Fruit fly (Drosophila melanogaster): Measurements from ENCODE around the gene Sol1.

Gene Sol1

dm6 chr3R:12425510-12426309 is 39.7 kb downstream of the Sol1 start, which contains the start of gene Pp1-87B (continued):
- TF ChIP-seq CG8765 (GFP tag; IDR thresholded peaks at IDR 0.05) (no peak), ro (GFP tag; IDR thresholded peaks at IDR 0.05) (no peak), Dip3 (GFP tag; optimal IDR thresholded peaks at IDR 0.05) (peak; percentile 10), Rx (GFP tag; IDR thresholded peaks at IDR 0.05) (no peak), Lim3 (GFP tag; IDR thresholded peaks at IDR 0.05) (no peak), Doc3 (GFP tag; IDR thresholded peaks at IDR 0.05; ENCODE audit: partially characterized antibody) (no peak), chm (GFP tag; IDR thresholded peaks at IDR 0.05) (0 out of 2 replicates have a peak, but pooled peaks have one; percentile 52), PHDP (tag; optimal IDR thresholded peaks at IDR 0.05) (no peak), gfzf (GFP tag; optimal IDR thresholded peaks at IDR 0.05) (peak; percentile 17), D19A (tag; optimal IDR thresholded peaks at IDR 0.05) (no peak), CG30020 (tag; optimal IDR thresholded peaks at IDR 0.05) (peak; percentile 45), CG8089 (GFP tag; optimal IDR thresholded peaks at IDR 0.05) (no peak), pzg (GFP tag; optimal IDR thresholded peaks at IDR 0.05) (peak; percentile 77), Scr (GFP tag; IDR thresholded peaks at IDR 0.05; ENCODE audit: partially characterized antibody) (no peak), Fer1 (GFP tag; optimal IDR thresholded peaks at IDR 0.05) (peak; percentile 14), jing (GFP tag; optimal IDR thresholded peaks at IDR 0.05) (no peak), dati (GFP tag; IDR thresholded peaks at IDR 0.05) (no peak), D19B (GFP tag; optimal IDR thresholded peaks at IDR 0.05) (no peak), Ets97D (GFP tag; optimal IDR thresholded peaks at IDR 0.05) (peak; percentile 94), CG34422 (GFP tag; IDR thresholded peaks at IDR 0.05) (peak; percentile 31; the same call in 1 of the 3 replicates), knrl (GFP tag; IDR thresholded peaks at IDR 0.05; ENCODE audit: partially characterized antibody) (peak; percentile 43; the same call in 2 of the 3 replicates), chn (GFP tag; optimal IDR thresholded peaks at IDR 0.05) (no peak), CG12391 (tag; optimal IDR thresholded peaks at IDR 0.05) (peak; percentile 20), CG18619 (GFP tag; optimal IDR thresholded peaks at IDR 0.05) (peak; percentile 37), CG13775 (GFP tag; optimal IDR thresholded peaks at IDR 0.05) (peak; percentile 34), kni (GFP tag; optimal IDR thresholded peaks at IDR 0.05) (peak; percentile 70), nom (GFP tag; optimal IDR thresholded peaks at IDR 0.05) (no peak), bab2 (GFP tag; optimal IDR thresholded peaks at IDR 0.05) (no peak), NFAT (GFP tag; IDR thresholded peaks at IDR 0.05) (no peak), CG17385 (GFP tag; optimal IDR thresholded peaks at IDR 0.05) (no peak), CG1832 (GFP tag; optimal IDR thresholded peaks at IDR 0.05) (peak; percentile 95), chinmo (GFP tag; IDR thresholded peaks at IDR 0.05; ENCODE audit: partially characterized antibody) (no peak), CG8388 (GFP tag; optimal IDR thresholded peaks at IDR 0.05) (no peak), CG6689 (GFP tag; IDR thresholded peaks at IDR 0.05) (no peak), CG9797 (GFP tag; optimal IDR thresholded peaks at IDR 0.05) (peak; percentile 49), Myb (GFP tag; optimal IDR thresholded peaks at IDR 0.05) (peak; percentile 74), CG33557 (GFP tag; optimal IDR thresholded peaks at IDR 0.05) (no peak), Sry-δ (GFP tag; optimal IDR thresholded peaks at IDR 0.05) (peak; percentile 75), CG10543 (GFP tag; optimal IDR thresholded peaks at IDR 0.05) (peak; percentile 53), Xrp1 (GFP tag; IDR thresholded peaks at IDR 0.05) (no peak), Hmr (GFP tag; optimal IDR thresholded peaks at IDR 0.05) (peak; percentile 32), CG16813 (GFP tag; IDR thresholded peaks at IDR 0.05; ENCODE audit: partially characterized antibody) (peak; percentile 55; the same call in 1 of the 3 replicates), Camta (GFP tag; optimal IDR thresholded peaks at IDR 0.05) (peak; percentile 13), phol (tag; optimal IDR thresholded peaks at IDR 0.05) (peak; percentile 100), chif (GFP tag; optimal IDR thresholded peaks at IDR 0.05) (peak in 1 of 2 experiments; percentile 1), CG17829 (tag; optimal IDR thresholded peaks at IDR 0.05) (no peak), CG9932 (GFP tag; IDR thresholded peaks at IDR 0.05) (no peak), Dll (GFP tag; IDR thresholded peaks at IDR 0.05; ENCODE audit: partially characterized antibody) (0 out of 4 replicates have a peak, but pooled peaks have one; percentile 23)

All from whole organism, embryonic.